Fruit fly (Drosophila melanogaster) whole organism, embryonic: ENCODE data around the gene CG34251.

Experiments
- CG10543 ChIP-seq: fragments of 200-800 bp; sonication (Bioruptor generic); optimal IDR thresholded peaks from 3 replicates; lab custom pipeline; 2017; ENCODE audit warnings: missing biosample characterization, mild to moderate bottlenecking, missing genetic modification characterization, moderate library complexity
- CG10979 ChIP-seq: fragments of 200-800 bp; sonication (Bioruptor generic); optimal IDR thresholded peaks from 2 replicates; lab custom pipeline; 2018; ENCODE audit warnings: missing biosample characterization, mild to moderate bottlenecking, missing genetic modification characterization, moderate library complexity
- CG11504 ChIP-seq: fragments of 200-800 bp; sonication (Bioruptor generic); optimal IDR thresholded peaks from 3 replicates; lab custom pipeline; 2019; ENCODE audit warnings: missing biosample characterization, mild to moderate bottlenecking, missing genetic modification characterization, moderate library complexity
- CG11696 ChIP-seq: fragments of 200-800 bp; sonication (Bioruptor generic); IDR thresholded peaks from 2 replicates; pipeline ENCODE4 v1.3.6; 2022; ENCODE audit warnings: missing biosample characterization, missing genetic modification characterization
- CG12071 ChIP-seq: fragments of 200-800 bp; sonication (Bioruptor generic); optimal IDR thresholded peaks from 3 replicates; lab custom pipeline; 2018; ENCODE audit warnings: missing biosample characterization, mild to moderate bottlenecking, missing genetic modification characterization
- CG13894 ChIP-seq: fragments of 200-800 bp; sonication (Bioruptor generic); optimal IDR thresholded peaks from 3 replicates; lab custom pipeline; 2018; ENCODE audit warnings: missing biosample characterization, mild to moderate bottlenecking, missing genetic modification characterization, moderate library complexity
- CG18476 ChIP-seq: fragments of 200-800 bp; sonication (Bioruptor generic); optimal IDR thresholded peaks from 2 replicates; lab custom pipeline; 2016; ENCODE audit warnings: missing biosample characterization, mild to moderate bottlenecking, missing genetic modification characterization
- CG2678 ChIP-seq: fragments of 200-800 bp; sonication (Bioruptor generic); optimal IDR thresholded peaks from 3 replicates; lab custom pipeline; 2019; ENCODE audit warnings: missing biosample characterization, mild to moderate bottlenecking, missing genetic modification characterization, moderate library complexity
- CG32772 ChIP-seq: fragments of 200-800 bp; sonication (Bioruptor generic); IDR thresholded peaks from 2 replicates; pipeline ENCODE4 v1.3.6; 2022; ENCODE audit warnings: missing biosample characterization, missing genetic modification characterization
- CG4404 ChIP-seq: fragments of 200-800 bp; sonication (Bioruptor generic); IDR thresholded peaks from 2 replicates; pipeline ENCODE4 v1.3.6; 2022; ENCODE audit warnings: missing biosample characterization, missing genetic modification characterization
- CG7372 ChIP-seq: fragments of 200-800 bp; sonication (Bioruptor generic); IDR thresholded peaks from 2 replicates; pipeline ENCODE4 v1.3.6; 2022; ENCODE audit warnings: missing biosample characterization, missing genetic modification characterization
- CG7745 ChIP-seq: fragments of 200-800 bp; sonication (Bioruptor generic); optimal IDR thresholded peaks from 2 replicates; lab custom pipeline; 2018; ENCODE audit warnings: missing biosample characterization, mild to moderate bottlenecking, missing genetic modification characterization, moderate library complexity
- CG7987 ChIP-seq: fragments of 200-800 bp; sonication (Bioruptor generic); optimal IDR thresholded peaks from 2 replicates; lab custom pipeline; 2018; ENCODE audit warnings: missing biosample characterization, mild to moderate bottlenecking, missing genetic modification characterization, moderate library complexity
- CG8281 ChIP-seq: fragments of 200-800 bp; sonication (Bioruptor generic); optimal IDR thresholded peaks from 2 replicates; lab custom pipeline; 2018; ENCODE audit warnings: missing biosample characterization, mild to moderate bottlenecking, missing genetic modification characterization, moderate library complexity
- CG8388 ChIP-seq: fragments of 200-800 bp; sonication (Bioruptor generic); optimal IDR thresholded peaks from 2 replicates; lab custom pipeline; 2019; ENCODE audit warnings: missing biosample characterization, mild to moderate bottlenecking, missing genetic modification characterization, moderate library complexity
- Chrac-16 ChIP-seq: fragments of 200-800 bp; sonication (Bioruptor generic); optimal IDR thresholded peaks from 3 replicates; lab custom pipeline; 2016; ENCODE audit warnings: missing biosample characterization, missing genetic modification characterization
- Deaf1 ChIP-seq: fragments of 200-800 bp; optimal IDR thresholded peaks from 3 replicates; lab custom pipeline; 2019; ENCODE audit warnings: missing biosample characterization, mild to moderate bottlenecking, missing genetic modification characterization, moderate library complexity
- E2f2 ChIP-seq: fragments of 200-800 bp; sonication (Bioruptor generic); IDR thresholded peaks from 2 replicates; pipeline ENCODE4 v1.3.6; 2022; ENCODE audit warnings: missing biosample characterization, missing genetic modification characterization
- Fer3 ChIP-seq: fragments of 200-800 bp; sonication (Bioruptor generic); optimal IDR thresholded peaks from 2 replicates; lab custom pipeline; 2018; ENCODE audit warnings: missing biosample characterization, mild to moderate bottlenecking, missing genetic modification characterization, moderate library complexity
- Gsc ChIP-seq: fragments of 200-800 bp; sonication (Bioruptor generic); IDR thresholded peaks from 2 replicates; pipeline ENCODE4 v1.3.6; 2022; ENCODE audit warnings: missing biosample characterization, missing genetic modification characterization
- HLH4C ChIP-seq: fragments of 200-800 bp; sonication (Bioruptor generic); IDR thresholded peaks from 3 replicates; pipeline ENCODE4 v1.3.6; 2022; ENCODE audit warnings: missing biosample characterization, missing genetic modification characterization; ENCODE audit not compliant: partially characterized antibody
- Hmr ChIP-seq: fragments of 200-800 bp; sonication (Bioruptor generic); optimal IDR thresholded peaks from 3 replicates; lab custom pipeline; 2017; ENCODE audit warnings: mild to moderate bottlenecking, missing biosample characterization, missing genetic modification reagents, missing genetic modification characterization
- Jarid2 ChIP-seq: fragments of 200-800 bp; sonication (Bioruptor generic); optimal IDR thresholded peaks from 3 replicates; lab custom pipeline; 2017; ENCODE audit warnings: mild to moderate bottlenecking, missing biosample characterization, missing genetic modification reagents, missing genetic modification characterization
- abd-A ChIP-seq: fragments of 200-800 bp; sonication (Bioruptor generic); optimal IDR thresholded peaks from 3 replicates; lab custom pipeline; 2019; ENCODE audit warnings: missing biosample characterization, mild to moderate bottlenecking, missing genetic modification characterization, moderate library complexity
- amos ChIP-seq: fragments of 200-800 bp; sonication (Bioruptor generic); IDR thresholded peaks from 2 replicates; pipeline ENCODE4 v1.3.6; 2022; ENCODE audit warnings: missing biosample characterization, missing genetic modification characterization; ENCODE audit not compliant: partially characterized antibody
- ase ChIP-seq: fragments of 200-800 bp; sonication (Bioruptor generic); IDR thresholded peaks from 3 replicates; pipeline ENCODE4 v1.3.6; 2022; ENCODE audit warnings: missing biosample characterization, missing genetic modification characterization
- caup ChIP-seq: fragments of 200-800 bp; sonication (Bioruptor generic); optimal IDR thresholded peaks from 3 replicates; lab custom pipeline; 2017; ENCODE audit warnings: missing biosample characterization, mild to moderate bottlenecking, missing genetic modification characterization, moderate library complexity; ENCODE audit not compliant: severe bottlenecking
- chinmo ChIP-seq: fragments of 200-800 bp; sonication (Bioruptor generic); IDR thresholded peaks from 4 replicates; pipeline ENCODE4 v1.3.6; 2022; ENCODE audit warnings: missing biosample characterization, missing genetic modification characterization; ENCODE audit not compliant: partially characterized antibody
- chn ChIP-seq: fragments of 200-800 bp; sonication (Bioruptor generic); optimal IDR thresholded peaks from 2 replicates; lab custom pipeline; 2016; ENCODE audit warnings: missing biosample characterization, missing genetic modification characterization
- eve ChIP-seq, 2 experiments: fragments of >200 bp; optimal IDR thresholded peaks; 2 replicates each; lab custom pipeline; 2017; ENCODE audit warnings: missing biosample characterization in 2 of 2, missing genetic modification characterization in 2 of 2
- ewg ChIP-seq: fragments of 200-800 bp; sonication (Bioruptor generic); optimal IDR thresholded peaks from 3 replicates; lab custom pipeline; 2017; ENCODE audit warnings: mild to moderate bottlenecking, missing biosample characterization, missing genetic modification reagents, missing genetic modification characterization
- fu2 ChIP-seq: fragments of 200-800 bp; sonication (Bioruptor generic); optimal IDR thresholded peaks from 2 replicates; lab custom pipeline; 2016; ENCODE audit warnings: missing biosample characterization, missing genetic modification characterization
- ham ChIP-seq: fragments of 200-800 bp; sonication (Bioruptor generic); IDR thresholded peaks from 2 replicates; pipeline ENCODE4 v1.3.6; 2022; ENCODE audit warnings: missing biosample characterization, missing genetic modification characterization
- kni ChIP-seq: fragments of 200-800 bp; sonication (Bioruptor generic); optimal IDR thresholded peaks from 3 replicates; lab custom pipeline; 2017; ENCODE audit warnings: mild to moderate bottlenecking, missing biosample characterization, missing genetic modification reagents, missing genetic modification characterization
- odd ChIP-seq: fragments of 200-800 bp; sonication (Bioruptor generic); optimal IDR thresholded peaks from 2 replicates; lab custom pipeline; 2017; ENCODE audit warnings: missing biosample characterization, mild to moderate bottlenecking, missing genetic modification characterization
- pnt ChIP-seq: fragments of 200-800 bp; sonication (Bioruptor generic); optimal IDR thresholded peaks from 3 replicates; lab custom pipeline; 2016; ENCODE audit warnings: missing biosample characterization, missing genetic modification characterization
- scrt ChIP-seq: fragments of 200-800 bp; sonication (Bioruptor generic); optimal IDR thresholded peaks from 2 replicates; lab custom pipeline; 2018; ENCODE audit warnings: missing biosample characterization, mild to moderate bottlenecking, missing genetic modification characterization, moderate library complexity
- sna ChIP-seq: fragments of 200-800 bp; sonication (Bioruptor generic); IDR thresholded peaks from 2 replicates; pipeline ENCODE4 v1.3.6; 2022; ENCODE audit warnings: missing biosample characterization, missing genetic modification characterization; ENCODE audit not compliant: partially characterized antibody
- tgo ChIP-seq: fragments of 200-800 bp; sonication (Bioruptor generic); IDR thresholded peaks from 3 replicates; pipeline ENCODE4 v1.3.6; 2022; ENCODE audit warnings: missing biosample characterization, missing genetic modification characterization
- trem ChIP-seq: fragments of 200-800 bp; optimal IDR thresholded peaks from 3 replicates; lab custom pipeline; 2019; ENCODE audit warnings: missing biosample characterization, mild to moderate bottlenecking, missing genetic modification characterization, moderate library complexity

Gene CG34251

dm6 chr3L:17671768-17672167 lies 346 bp downstream of the CG34251 start (continued):
- TF ChIP-seq caup (peak; percentile 39), Fer3 (tag; lab: Kevin White, UChicago) (no peak), CG2678 (peak; percentile 4), HLH4C (GFP tag; lab: Robert Waterston, UW) (no peak), ham (GFP tag; lab: Robert Waterston, UW) (no peak), CG8281 (tag; lab: Kevin White, UChicago) (no peak), Gsc (no peak), E2f2 (GFP tag; lab: Robert Waterston, UW) (no peak), Hmr (peak; percentile 46), CG32772 (no peak), CG10543 (GFP tag; lab: Kevin White, UChicago) (peak; percentile 6)

- no peak for TF ChIP-seq trem (tag; lab: Kevin White, UChicago)
- no peak for TF ChIP-seq ase (GFP tag; lab: Robert Waterston, UW)
- TF ChIP-seq CG4404 (GFP tag; lab: Robert Waterston, UW): no peak
- TF ChIP-seq fu2 (GFP tag; lab: Kevin White, UChicago): no peak
- no peak for TF ChIP-seq kni (GFP tag; lab: Kevin White, UChicago)
- TF ChIP-seq Chrac-16 (GFP tag; lab: Kevin White, UChicago): no peak
- TF ChIP-seq CG7372: no peak
- TF ChIP-seq Deaf1 (tag; lab: Kevin White, UChicago): peak; percentile 83
- no peak for TF ChIP-seq CG11696
- peak; percentile 12 for TF ChIP-seq scrt (GFP tag; lab: Kevin White, UChicago)
- TF ChIP-seq abd-A (tag; lab: Kevin White, UChicago): peak; percentile 56
- no peak for TF ChIP-seq sna (GFP tag; lab: Robert Waterston, UW)
- peak; percentile 95 for TF ChIP-seq CG11504 (tag; lab: Kevin White, UChicago)
- no peak for TF ChIP-seq CG7987
- no peak for TF ChIP-seq eve (GFP tag; optimal IDR thresholded peaks at IDR 0.05; lab: Kevin White, UChicago)
- TF ChIP-seq tgo (GFP tag; lab: Robert Waterston, UW): no peak
- no peak for TF ChIP-seq odd (GFP tag; lab: Kevin White, UChicago)
- TF ChIP-seq ewg (GFP tag; lab: Kevin White, UChicago): peak; percentile 53
- no peak for TF ChIP-seq CG18476 (GFP tag; lab: Kevin White, UChicago)
- no peak for TF ChIP-seq CG7745 (tag; lab: Kevin White, UChicago)
- TF ChIP-seq amos (GFP tag; lab: Robert Waterston, UW): no peak
- TF ChIP-seq CG12071 (GFP tag; lab: Kevin White, UChicago): no peak
- TF ChIP-seq Jarid2: peak; percentile 18
- 0 out of 4 replicates have a peak, but pooled peaks have one; percentile 11 for TF ChIP-seq chinmo
- TF ChIP-seq chn (GFP tag; lab: Kevin White, UChicago): no peak
- TF ChIP-seq pnt: no peak
- no peak for TF ChIP-seq CG8388 (GFP tag; lab: Kevin White, UChicago)
- TF ChIP-seq CG10979 (tag; lab: Kevin White, UChicago): no peak
- TF ChIP-seq CG13894 (tag; lab: Kevin White, UChicago): peak; percentile 32
These were observed 18.3 kb downstream of the CG34251 start, which contains the start of gene Ccn for dm6 chr3L:17689579-17690191. Gene Ccn (plus strand): TSS chr3L:17690015.
